Fruit fly (Drosophila melanogaster): ENCODE measurements around the gene Atu.

DNA sequence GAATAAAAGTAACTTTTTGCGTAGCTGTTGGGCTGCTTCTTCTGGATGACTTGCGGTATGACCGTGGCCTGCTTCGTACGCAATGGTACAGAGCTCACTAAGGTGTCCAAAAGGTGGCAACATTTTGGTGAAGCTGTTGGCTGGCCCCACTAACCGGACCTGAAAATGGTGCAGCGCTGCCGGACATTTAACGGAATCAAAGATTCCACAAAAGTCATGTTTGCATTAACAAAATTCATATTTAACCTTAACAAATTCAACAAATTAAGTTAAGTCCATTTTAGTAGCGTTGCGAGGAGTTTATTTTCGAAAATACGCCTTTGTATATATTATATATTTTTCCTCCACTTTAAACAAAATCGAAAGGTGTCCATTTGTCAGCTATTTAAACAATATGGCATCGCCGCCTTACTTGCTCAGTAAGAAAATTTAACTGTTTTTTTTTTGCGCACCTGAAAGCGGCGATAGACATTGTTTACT, 12.1 kb upstream of the Atu start, which contains the start of the genes kra and SecS:
- peak; percentile 46 for TF ChIP-seq CG8632 (GFP tag; optimal IDR thresholded peaks at IDR 0.05)
- TF ChIP-seq ss (GFP tag; optimal IDR thresholded peaks at IDR 0.05) = no peak
- TF ChIP-seq CG6792 (GFP tag; optimal IDR thresholded peaks at IDR 0.05) = peak; percentile 47
- no peak for TF ChIP-seq CG6854 (GFP tag; optimal IDR thresholded peaks at IDR 0.05)
- TF ChIP-seq Lpt (GFP tag; optimal IDR thresholded peaks at IDR 0.05) = no peak
- TF ChIP-seq esn (GFP tag; optimal IDR thresholded peaks at IDR 0.05) = peak; percentile 67
